Fruit fly (Drosophila melanogaster) whole organism, pupa: Measurements from ENCODE around the gene CG32110.

Experiments
- CG10348 ChIP-seq: fragments of 200-800 bp; sonication (Bioruptor generic); IDR thresholded peaks from 2 replicates; pipeline ENCODE4 v1.3.6; 2022; ENCODE audit warnings: missing biosample characterization, missing genetic modification characterization
- CG12605 ChIP-seq: fragments of 200-800 bp; sonication (Bioruptor generic); IDR thresholded peaks from 2 replicates; pipeline ENCODE4 v1.3.6; 2022; ENCODE audit warnings: missing biosample characterization, missing genetic modification characterization
- CG17806 ChIP-seq: fragments of 200-800 bp; sonication (Bioruptor generic); optimal IDR thresholded peaks from 2 replicates; lab custom pipeline; 2018; ENCODE audit warnings: missing biosample characterization, mild to moderate bottlenecking, missing genetic modification characterization, moderate library complexity
- CG4496 ChIP-seq: fragments of 200-800 bp; sonication (Bioruptor generic); IDR thresholded peaks from 3 replicates; pipeline ENCODE4 v1.3.6; 2022; ENCODE audit warnings: missing biosample characterization, missing genetic modification characterization
- D1 ChIP-seq: fragments of 200-800 bp; sonication (Bioruptor generic); optimal IDR thresholded peaks from 2 replicates; lab custom pipeline; 2018; ENCODE audit warnings: missing biosample characterization, mild to moderate bottlenecking, missing genetic modification characterization, moderate library complexity
- EcR ChIP-seq: fragments of 200-800 bp; sonication (Bioruptor generic); optimal IDR thresholded peaks from 3 replicates; lab custom pipeline; 2019; ENCODE audit warnings: missing biosample characterization, missing genetic modification characterization, mild to moderate bottlenecking, moderate library complexity, missing genetic modification reagents
- Pif1B ChIP-seq: fragments of 200-800 bp; sonication (Bioruptor generic); optimal IDR thresholded peaks from 3 replicates; lab custom pipeline; 2016; ENCODE audit warnings: missing biosample characterization, missing genetic modification characterization
- Snoo ChIP-seq: fragments of 200-800 bp; sonication (Bioruptor generic); optimal IDR thresholded peaks from 3 replicates; lab custom pipeline; 2017; ENCODE audit warnings: missing biosample characterization, mild to moderate bottlenecking, missing genetic modification characterization, inconsistent platforms
- gl ChIP-seq: fragments of 200-800 bp; sonication (Bioruptor generic); optimal IDR thresholded peaks from 2 replicates; lab custom pipeline; 2018; ENCODE audit warnings: missing biosample characterization, mild to moderate bottlenecking, missing genetic modification characterization

DNA sequence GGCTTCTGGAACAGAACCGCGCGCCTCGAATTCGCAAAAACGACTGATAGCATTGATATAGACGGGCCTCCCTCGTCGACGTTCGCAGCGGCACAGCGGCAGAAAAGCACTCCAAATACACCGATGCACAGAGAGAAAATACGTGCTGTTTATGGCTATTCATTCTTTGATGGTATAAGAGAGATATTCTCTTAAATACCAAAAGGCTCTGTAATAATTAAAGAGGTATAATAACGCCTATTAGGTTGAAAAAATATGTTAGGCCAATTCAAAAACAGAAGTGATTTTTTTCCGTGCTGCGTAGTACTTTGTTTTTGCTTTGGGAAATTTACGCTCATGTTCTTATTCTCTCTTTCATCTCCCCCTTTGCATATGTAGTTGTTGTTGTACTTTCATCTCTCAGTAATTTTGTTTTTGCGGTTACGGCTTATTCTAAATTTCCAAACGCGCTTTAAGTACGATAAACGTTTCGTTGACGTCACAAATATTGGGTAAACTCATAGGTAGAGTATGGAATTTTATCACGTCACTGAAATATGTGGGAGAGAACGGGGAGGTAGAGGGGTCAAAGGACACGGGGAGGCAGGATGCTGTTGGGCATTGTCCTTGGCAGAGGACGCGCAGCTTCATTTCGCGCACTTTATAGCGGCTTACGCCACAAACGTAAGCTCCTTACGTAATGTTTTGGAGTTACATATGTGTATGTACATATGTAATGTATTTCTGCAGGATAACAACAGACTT lies 34.7 kb downstream of the CG32110 start, which contains the start of gene nebu:
- TF ChIP-seq Snoo (tag; lab: Kevin White, UChicago) = peak; percentile 98
- TF ChIP-seq gl (tag; lab: Kevin White, UChicago) = peak; percentile 94
- peak; percentile 95 for TF ChIP-seq Pif1B (GFP tag; lab: Kevin White, UChicago)
- peak; percentile 28 for TF ChIP-seq EcR (GFP tag; lab: Kevin White, UChicago)
- peak; percentile 95 for TF ChIP-seq D1 (tag; lab: Kevin White, UChicago)
- TF ChIP-seq CG4496 (GFP tag; lab: Robert Waterston, UW) = peak; percentile 99
- TF ChIP-seq CG10348 (GFP tag; lab: Robert Waterston, UW) = peak; percentile 91
- peak; percentile 98 for TF ChIP-seq CG17806 (tag; lab: Kevin White, UChicago)
- peak; percentile 96 for TF ChIP-seq CG12605
